Worm (Caenorhabditis elegans): ENCODE data around the gene mltn-11.
A peak's percentile ranks its signal among the peaks of the same experiment; 100 is the strongest.

mltn-11 gene

ce11 chrV:16606313-16606712 is 29.7 kb upstream of the mltn-11 start, which contains the start of gene Y32B12C.1:
TSS of gene Y32B12C.1 (plus strand) at chrV:16606613.
- TF ChIP-seq tbx-37 (GFP tag; conservative IDR thresholded peaks at IDR 0.05) (no peak), scrt-1 (GFP tag; IDR thresholded peaks at IDR 0.05) (no peak), hmg-4 (GFP tag; optimal IDR thresholded peaks at IDR 0.05) (no peak), ama-1 (optimal IDR thresholded peaks at IDR 0.05) (no peak), hnd-1 (tag; optimal IDR thresholded peaks at IDR 0.05) (no peak), ceh-36 (tag; optimal IDR thresholded peaks at IDR 0.05) (no peak), flt-1 (GFP tag; IDR thresholded peaks at IDR 0.05) (no peak), sea-1 (GFP tag; conservative IDR thresholded peaks at IDR 0.05) (no peak), F13C5.2 (tag; optimal IDR thresholded peaks at IDR 0.05) (no peak)

ce11 chrV:16608478-16608877 is 27.5 kb upstream of the mltn-11 start:
- no peak for TF ChIP-seq sea-1 (GFP tag; conservative IDR thresholded peaks at IDR 0.05)
- no peak for TF ChIP-seq tbx-11 (GFP tag; IDR thresholded peaks at IDR 0.05)
- TF ChIP-seq tbx-37 (GFP tag; conservative IDR thresholded peaks at IDR 0.05): no peak
- no peak for TF ChIP-seq hnd-1 (tag; optimal IDR thresholded peaks at IDR 0.05)
- no peak for TF ChIP-seq F13C5.2 (tag; optimal IDR thresholded peaks at IDR 0.05)
- no peak for TF ChIP-seq ets-7 (tag; optimal IDR thresholded peaks at IDR 0.05)
- no peak for TF ChIP-seq hmbx-1 (tag; optimal IDR thresholded peaks at IDR 0.05)
- no peak for TF ChIP-seq tra-4 (tag; optimal IDR thresholded peaks at IDR 0.05)
- no peak for TF ChIP-seq ama-1 (optimal IDR thresholded peaks at IDR 0.05)
- TF ChIP-seq ceh-13 (GFP tag; optimal IDR thresholded peaks at IDR 0.05): no peak
- TF ChIP-seq pes-1 (GFP tag; IDR thresholded peaks at IDR 0.05): no peak
- no peak for TF ChIP-seq flt-1 (GFP tag; IDR thresholded peaks at IDR 0.05)
- no peak for TF ChIP-seq aly-1 (tag; optimal IDR thresholded peaks at IDR 0.05)

- TF ChIP-seq F13C5.2 (tag; optimal IDR thresholded peaks at IDR 0.05): no peak
- no peak for TF ChIP-seq pes-1 (GFP tag; IDR thresholded peaks at IDR 0.05)
- no peak for TF ChIP-seq hnd-1 (tag; optimal IDR thresholded peaks at IDR 0.05)
- no peak for TF ChIP-seq tra-4 (tag; optimal IDR thresholded peaks at IDR 0.05)
- TF ChIP-seq ceh-36 (tag; optimal IDR thresholded peaks at IDR 0.05): no peak
- no peak for TF ChIP-seq tbx-11 (GFP tag; IDR thresholded peaks at IDR 0.05)
- no peak for TF ChIP-seq hmg-4 (GFP tag; optimal IDR thresholded peaks at IDR 0.05)
- TF ChIP-seq B0310.2 (tag; optimal IDR thresholded peaks at IDR 0.05): no peak
- no peak for TF ChIP-seq ets-7 (tag; optimal IDR thresholded peaks at IDR 0.05)
- TF ChIP-seq flt-1 (GFP tag; IDR thresholded peaks at IDR 0.05): no peak
- TF ChIP-seq sea-1 (GFP tag; conservative IDR thresholded peaks at IDR 0.05): no peak
- no peak for TF ChIP-seq ceh-13 (GFP tag; optimal IDR thresholded peaks at IDR 0.05)
These were observed 25.9 kb upstream of the mltn-11 start for ce11 chrV:16610094-16610493.

- no peak for TF ChIP-seq ceh-13 (GFP tag; optimal IDR thresholded peaks at IDR 0.05)
- no peak for TF ChIP-seq aly-1 (tag; optimal IDR thresholded peaks at IDR 0.05)
- no peak for TF ChIP-seq tbx-37 (GFP tag; conservative IDR thresholded peaks at IDR 0.05)
- no peak for TF ChIP-seq scrt-1 (GFP tag; IDR thresholded peaks at IDR 0.05)
- no peak for TF ChIP-seq hnd-1 (tag; optimal IDR thresholded peaks at IDR 0.05)
- no peak for TF ChIP-seq ama-1 (optimal IDR thresholded peaks at IDR 0.05)
- TF ChIP-seq hmg-4 (GFP tag; optimal IDR thresholded peaks at IDR 0.05): no peak
- TF ChIP-seq hmbx-1 (tag; optimal IDR thresholded peaks at IDR 0.05): no peak
- TF ChIP-seq F13C5.2 (tag; optimal IDR thresholded peaks at IDR 0.05): no peak
- no peak for TF ChIP-seq B0310.2 (tag; optimal IDR thresholded peaks at IDR 0.05)
- no peak for TF ChIP-seq tra-4 (tag; optimal IDR thresholded peaks at IDR 0.05)
- no peak for TF ChIP-seq ceh-36 (tag; optimal IDR thresholded peaks at IDR 0.05)
- TF ChIP-seq flt-1 (GFP tag; IDR thresholded peaks at IDR 0.05): no peak
These were observed 25.1 kb upstream of the mltn-11 start, which contains the start of gene srw-54 for ce11 chrV:16610791-16611385. TSS of gene srw-54 (plus strand) at chrV:16611335.

- TF ChIP-seq hmg-4 (GFP tag; optimal IDR thresholded peaks at IDR 0.05) (no peak), ceh-13 (GFP tag; optimal IDR thresholded peaks at IDR 0.05) (no peak), flt-1 (GFP tag; IDR thresholded peaks at IDR 0.05) (no peak), aly-1 (tag; optimal IDR thresholded peaks at IDR 0.05) (no peak), sea-1 (GFP tag; conservative IDR thresholded peaks at IDR 0.05) (no peak), scrt-1 (GFP tag; IDR thresholded peaks at IDR 0.05) (no peak), tra-4 (tag; optimal IDR thresholded peaks at IDR 0.05) (no peak), B0310.2 (tag; optimal IDR thresholded peaks at IDR 0.05) (no peak), pes-1 (GFP tag; IDR thresholded peaks at IDR 0.05) (no peak), tbx-37 (GFP tag; conservative IDR thresholded peaks at IDR 0.05) (no peak), ets-7 (tag; optimal IDR thresholded peaks at IDR 0.05) (no peak), F13C5.2 (tag; optimal IDR thresholded peaks at IDR 0.05) (no peak), ceh-36 (tag; optimal IDR thresholded peaks at IDR 0.05) (no peak)
These were observed 18.5 kb upstream of the mltn-11 start, which contains the start of gene Y70C5A.4 for ce11 chrV:16617462-16617861. TSS of gene Y70C5A.4 (plus strand) at chrV:16617762.

- TF ChIP-seq ets-7 (tag; optimal IDR thresholded peaks at IDR 0.05) (no peak), tbx-37 (GFP tag; conservative IDR thresholded peaks at IDR 0.05) (no peak), ceh-36 (tag; optimal IDR thresholded peaks at IDR 0.05) (no peak), aly-1 (tag; optimal IDR thresholded peaks at IDR 0.05) (no peak), scrt-1 (GFP tag; IDR thresholded peaks at IDR 0.05) (no peak), sea-1 (GFP tag; conservative IDR thresholded peaks at IDR 0.05) (no peak), tbx-11 (GFP tag; IDR thresholded peaks at IDR 0.05) (no peak), ceh-13 (GFP tag; optimal IDR thresholded peaks at IDR 0.05) (no peak), flt-1 (GFP tag; IDR thresholded peaks at IDR 0.05) (no peak), F13C5.2 (tag; optimal IDR thresholded peaks at IDR 0.05) (no peak), hmbx-1 (tag; optimal IDR thresholded peaks at IDR 0.05) (no peak), ama-1 (optimal IDR thresholded peaks at IDR 0.05) (no peak), B0310.2 (tag; optimal IDR thresholded peaks at IDR 0.05) (no peak), hnd-1 (tag; optimal IDR thresholded peaks at IDR 0.05) (no peak), hmg-4 (GFP tag; optimal IDR thresholded peaks at IDR 0.05) (no peak)
These were observed 15.1 kb upstream of the mltn-11 start, which contains the start of gene Y70C5A.3 for ce11 chrV:16620874-16621273. TSS of gene Y70C5A.3 (minus strand) at chrV:16620923.

ce11 chrV:16621894-16622293 is 14.1 kb upstream of the mltn-11 start:
- TF ChIP-seq hmg-4 (GFP tag; optimal IDR thresholded peaks at IDR 0.05) (no peak), ceh-36 (tag; optimal IDR thresholded peaks at IDR 0.05) (peak; percentile 75), scrt-1 (GFP tag; IDR thresholded peaks at IDR 0.05) (0 out of 2 replicates have a peak, but pooled peaks have one; percentile 58), F13C5.2 (tag; optimal IDR thresholded peaks at IDR 0.05) (peak; percentile 35), ama-1 (optimal IDR thresholded peaks at IDR 0.05) (no peak), ceh-13 (GFP tag; optimal IDR thresholded peaks at IDR 0.05) (peak; percentile 51), tbx-11 (GFP tag; IDR thresholded peaks at IDR 0.05) (peak; percentile 75), B0310.2 (tag; optimal IDR thresholded peaks at IDR 0.05) (peak; percentile 8), sea-1 (GFP tag; conservative IDR thresholded peaks at IDR 0.05) (peak; percentile 65; the same call in 1 of the 2 replicates), tbx-37 (GFP tag; conservative IDR thresholded peaks at IDR 0.05) (peak; percentile 56), hnd-1 (tag; optimal IDR thresholded peaks at IDR 0.05) (no peak), hmbx-1 (tag; optimal IDR thresholded peaks at IDR 0.05) (no peak), pes-1 (GFP tag; IDR thresholded peaks at IDR 0.05) (peak; percentile 84), aly-1 (tag; optimal IDR thresholded peaks at IDR 0.05) (peak; percentile 20), ets-7 (tag; optimal IDR thresholded peaks at IDR 0.05) (no peak), flt-1 (GFP tag; IDR thresholded peaks at IDR 0.05) (peak; percentile 79)

All from whole organism, early embryonic.